Worm (Caenorhabditis elegans) whole organism, young adult: ENCODE results near the gene F36H12.3.
"Not testable (repeated sequence)": the region's sequence is repeated elsewhere in the genome, so short reads cannot be mapped to it uniquely, and the experiment has no call there.

ENCODE experiments used
- F49E8.2 ChIP-seq: sonication (generic microtip); optimal IDR thresholded peaks from 3 replicates; lab custom pipeline; 2017; ENCODE audit warnings: missing genetic modification characterization, mild to moderate bottlenecking, missing compliant biosample characterization, antibody characterized with exemption, moderate library complexity; ENCODE audit not compliant: insufficient read depth
- dpl-1 ChIP-seq: fragments of 150-350 bp; optimal IDR thresholded peaks from 2 replicates; lab custom pipeline; 2014; ENCODE audit warnings: missing biosample characterization, missing genetic modification reagents, missing genetic modification characterization
- ets-4 ChIP-seq: fragments of 200-800 bp; sonication (Bioruptor generic); optimal IDR thresholded peaks from 2 replicates; lab custom pipeline; 2018; ENCODE audit warnings: mild to moderate bottlenecking, missing genetic modification characterization, missing compliant biosample characterization
- him-1 ChIP-seq: sonication (generic microtip); optimal IDR thresholded peaks from 2 replicates; lab custom pipeline; 2016; ENCODE audit warnings: missing genotype, missing genetic modification reagents, missing genetic modification characterization, missing compliant biosample characterization
- nhr-179 ChIP-seq: sonication (generic microtip); optimal IDR thresholded peaks from 2 replicates; lab custom pipeline; 2016; ENCODE audit warnings: mild to moderate bottlenecking, missing genetic modification characterization, missing compliant biosample characterization
- pha-4 ChIP-seq: fragments of 150-350 bp; sonication (generic microtip); optimal IDR thresholded peaks from 2 replicates; lab custom pipeline; 2014; ENCODE audit warnings: missing biosample characterization, missing genetic modification reagents, missing genetic modification characterization
- tbx-9 ChIP-seq: sonication (generic microtip); optimal IDR thresholded peaks from 2 replicates; lab custom pipeline; 2016; ENCODE audit warnings: borderline replicate concordance, missing genetic modification characterization, inconsistent platforms, missing compliant biosample characterization

DNA sequence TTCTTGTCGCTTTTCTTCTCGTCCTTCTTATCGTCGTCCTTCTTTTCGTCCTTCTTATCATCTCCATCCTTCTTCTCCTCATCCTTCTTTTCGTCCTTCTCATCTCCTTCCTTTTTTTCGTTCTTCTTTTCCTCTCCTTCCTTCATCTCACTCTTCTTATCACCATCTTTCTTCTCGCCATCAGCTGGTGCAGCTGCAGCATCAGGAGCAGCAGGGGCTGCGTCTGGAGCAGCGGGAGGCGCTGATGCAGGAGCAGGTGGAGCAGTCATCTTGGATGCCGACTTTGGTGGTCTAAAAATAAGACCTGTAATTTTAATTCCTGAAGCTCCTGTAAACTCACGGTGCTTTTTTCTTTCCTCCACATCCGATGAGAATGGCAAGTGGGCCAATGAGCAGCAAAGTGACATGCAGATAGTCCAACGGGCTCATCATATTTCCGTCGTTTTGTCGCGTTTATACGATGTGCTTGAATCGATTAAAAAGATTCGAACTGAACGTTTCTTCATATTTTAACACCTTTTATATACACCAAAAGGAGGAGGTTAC, 47.3 kb upstream of the F36H12.3 start, which contains the start of gene cylc-1:
- TF ChIP-seq ets-4 (GFP tag; lab: Kevin White, UChicago); tbx-9 (tag; lab: Kevin White, UChicago); him-1 (tag; lab: Kevin White, UChicago); nhr-179 (tag; lab: Kevin White, UChicago); F49E8.2 (tag; lab: Kevin White, UChicago); pha-4 (tag; lab: Kevin White, UChicago); dpl-1 (GFP tag; lab: Kevin White, UChicago): not testable (repeated sequence)
